Fruit fly (Drosophila melanogaster): Measurements from ENCODE around the gene CG14422.

The CG14422 gene

DNA sequence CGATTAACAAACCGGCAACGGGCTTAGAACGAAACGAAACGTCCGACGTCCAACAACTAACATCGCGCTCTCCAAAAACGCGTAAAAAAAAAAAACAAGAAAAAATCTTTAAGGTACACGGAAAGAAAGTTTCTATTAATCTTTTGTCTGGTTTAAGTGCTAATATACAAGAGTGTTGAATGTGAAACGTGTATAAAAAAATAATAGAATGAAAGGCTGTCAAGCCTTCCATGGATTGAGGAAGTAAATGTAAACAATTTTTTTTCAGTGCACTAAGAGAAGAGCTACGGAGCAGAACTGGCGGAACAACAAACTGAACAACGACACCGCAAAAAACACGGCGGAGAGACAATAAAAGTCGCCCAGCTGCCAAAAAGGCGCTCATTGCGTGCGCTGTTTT, 23.4 kb upstream of the CG14422 start, which contains the start of gene CG3588 (continued):
- TF ChIP-seq TFAM (GFP tag; optimal IDR thresholded peaks at IDR 0.05) (no peak), CG15696 (tag; optimal IDR thresholded peaks at IDR 0.05) (no peak), CG12299 (tag; optimal IDR thresholded peaks at IDR 0.05) (no peak), CG13624 (GFP tag; optimal IDR thresholded peaks at IDR 0.05) (peak; percentile 87), ind (GFP tag; optimal IDR thresholded peaks at IDR 0.05) (peak; percentile 70), CG6813 (GFP tag; optimal IDR thresholded peaks at IDR 0.05) (no peak), CG32772 (GFP tag; IDR thresholded peaks at IDR 0.05) (peak; percentile 76), CG2120 (GFP tag; optimal IDR thresholded peaks at IDR 0.05) (peak; percentile 91), Dref (GFP tag; IDR thresholded peaks at IDR 0.05) (no peak), CG10147 (GFP tag; optimal IDR thresholded peaks at IDR 0.05) (peak; percentile 75), Pdp1 (GFP tag; optimal IDR thresholded peaks at IDR 0.05) (peak in 1 of 2 experiments; percentile 65), lilli (GFP tag; optimal IDR thresholded peaks at IDR 0.05) (peak; percentile 84), kah (GFP tag; optimal IDR thresholded peaks at IDR 0.05) (no peak), pb (GFP tag; optimal IDR thresholded peaks at IDR 0.05) (peak; percentile 62), grn (GFP tag; optimal IDR thresholded peaks at IDR 0.05) (no peak), prd (optimal IDR thresholded peaks at IDR 0.05) (no peak), prd (GFP tag; IDR thresholded peaks at IDR 0.05) (peak; percentile 75), Rfx (GFP tag; IDR thresholded peaks at IDR 0.05) (peak; percentile 94), CG31388 (GFP tag; optimal IDR thresholded peaks at IDR 0.05) (no peak), CG2116 (GFP tag; optimal IDR thresholded peaks at IDR 0.05) (peak; percentile 20), bbx (GFP tag; IDR thresholded peaks at IDR 0.05; ENCODE audit: partially characterized antibody) (no peak), slou (GFP tag; optimal IDR thresholded peaks at IDR 0.05) (peak; percentile 37), CG18619 (GFP tag; optimal IDR thresholded peaks at IDR 0.05) (peak; percentile 57), dpn (GFP tag; optimal IDR thresholded peaks at IDR 0.05) (peak; percentile 55 to 71), tgo (GFP tag; IDR thresholded peaks at IDR 0.05) (peak; percentile 80), CG4707 (GFP tag; optimal IDR thresholded peaks at IDR 0.05) (no peak), CG32532 (GFP tag; IDR thresholded peaks at IDR 0.05) (peak; percentile 92), Hey (tag; optimal IDR thresholded peaks at IDR 0.05) (no peak), E2f2 (GFP tag; IDR thresholded peaks at IDR 0.05) (peak; percentile 51), CG8388 (GFP tag; optimal IDR thresholded peaks at IDR 0.05) (peak; percentile 35), Max (GFP tag; optimal IDR thresholded peaks at IDR 0.05) (peak; percentile 34), CG2875 (GFP tag; optimal IDR thresholded peaks at IDR 0.05) (no peak), Nf-YC (tag; optimal IDR thresholded peaks at IDR 0.05) (no peak), CG10366 (GFP tag; IDR thresholded peaks at IDR 0.05) (peak; percentile 76), Adf1 (GFP tag; IDR thresholded peaks at IDR 0.05) (peak; percentile 38; the same call in 1 of the 2 replicates), z (GFP tag; IDR thresholded peaks at IDR 0.05) (no peak), CG16815 (GFP tag; optimal IDR thresholded peaks at IDR 0.05) (peak; percentile 15), dmrt99B (tag; optimal IDR thresholded peaks at IDR 0.05) (peak; percentile 69), grau (tag; optimal IDR thresholded peaks at IDR 0.05) (peak; percentile 71), CG3065 (GFP tag; optimal IDR thresholded peaks at IDR 0.05) (no peak), CG11695 (GFP tag; IDR thresholded peaks at IDR 0.05) (peak; percentile 73), lov (optimal IDR thresholded peaks at IDR 0.05) (no peak), lov (GFP tag; IDR thresholded peaks at IDR 0.05) (0 out of 3 replicates have a peak, but pooled peaks have one; percentile 14), schlank (tag; optimal IDR thresholded peaks at IDR 0.05) (peak; percentile 54), CG13296 (GFP tag; optimal IDR thresholded peaks at IDR 0.05) (peak; percentile 75), Trl (optimal IDR thresholded peaks at IDR 0.05) (no peak), Trl (GFP tag; optimal IDR thresholded peaks at IDR 0.05) (no peak), Fer1 (GFP tag; optimal IDR thresholded peaks at IDR 0.05) (peak; percentile 72), CG33557 (GFP tag; optimal IDR thresholded peaks at IDR 0.05) (no peak), Drgx (GFP tag; IDR thresholded peaks at IDR 0.05) (no peak), vnd (GFP tag; IDR thresholded peaks at IDR 0.05; ENCODE audit: partially characterized antibody) (no peak), stc (GFP tag; IDR thresholded peaks at IDR 0.05) (peak; percentile 72)

All from whole organism, embryonic.